Fruit fly (Drosophila melanogaster) whole organism, embryonic: ENCODE results near the gene CG31875.
A peak's percentile ranks its signal among the peaks of the same experiment; 100 is the strongest.

Source experiments
- Asciz ChIP-seq: fragments of 200-800 bp; sonication (Bioruptor generic); optimal IDR thresholded peaks from 2 replicates; lab custom pipeline; 2017; ENCODE audit warnings: missing biosample characterization, mild to moderate bottlenecking, missing genetic modification characterization, missing genetic modification reagents
- BtbVII ChIP-seq: fragments of 200-800 bp; sonication (Bioruptor generic); optimal IDR thresholded peaks from 3 replicates; lab custom pipeline; 2017; ENCODE audit warnings: missing biosample characterization, mild to moderate bottlenecking, missing genetic modification characterization
- CG11085 ChIP-seq: fragments of 200-800 bp; sonication (Bioruptor generic); IDR thresholded peaks from 2 replicates; pipeline ENCODE4 v1.3.6; 2022; ENCODE audit warnings: missing biosample characterization, missing genetic modification characterization
- CG12104 ChIP-seq: fragments of 200-800 bp; sonication (Bioruptor generic); optimal IDR thresholded peaks from 3 replicates; lab custom pipeline; 2016; ENCODE audit warnings: missing biosample characterization, missing genetic modification characterization
- CG14667 ChIP-seq: fragments of 200-800 bp; sonication (Bioruptor generic); IDR thresholded peaks from 2 replicates; pipeline ENCODE4 v1.3.6; 2022; ENCODE audit warnings: missing biosample characterization, missing genetic modification characterization
- CG1647 ChIP-seq: fragments of 200-800 bp; sonication (Bioruptor generic); optimal IDR thresholded peaks from 3 replicates; lab custom pipeline; 2016; ENCODE audit warnings: missing biosample characterization, missing genetic modification characterization
- CG17912 ChIP-seq: fragments of 200-800 bp; sonication (Bioruptor generic); optimal IDR thresholded peaks from 2 replicates; lab custom pipeline; 2018; ENCODE audit warnings: missing biosample characterization, mild to moderate bottlenecking, missing genetic modification characterization
- CG18262 ChIP-seq: fragments of 200-800 bp; optimal IDR thresholded peaks from 3 replicates; lab custom pipeline; 2019; ENCODE audit warnings: missing biosample characterization, mild to moderate bottlenecking, missing genetic modification characterization, moderate library complexity
- CG18764 ChIP-seq: fragments of 200-800 bp; sonication (Bioruptor generic); optimal IDR thresholded peaks from 3 replicates; lab custom pipeline; 2016; ENCODE audit warnings: missing biosample characterization, missing genetic modification characterization
- CG32767 ChIP-seq: fragments of 200-800 bp; sonication (Bioruptor generic); IDR thresholded peaks from 2 replicates; pipeline ENCODE4 v1.3.6; 2022; ENCODE audit warnings: missing biosample characterization, missing genetic modification characterization
- CG42726 ChIP-seq: fragments of 200-800 bp; sonication (Bioruptor generic); IDR thresholded peaks from 2 replicates; pipeline ENCODE4 v1.3.6; 2022; ENCODE audit warnings: missing biosample characterization, missing genetic modification characterization; ENCODE audit not compliant: partially characterized antibody
- CG4282 ChIP-seq: fragments of 200-800 bp; sonication (Bioruptor generic); optimal IDR thresholded peaks from 2 replicates; lab custom pipeline; 2016; ENCODE audit warnings: missing biosample characterization, missing genetic modification characterization
- CG4424 ChIP-seq: fragments of 200-800 bp; sonication (Bioruptor generic); optimal IDR thresholded peaks from 3 replicates; lab custom pipeline; 2016; ENCODE audit warnings: missing biosample characterization, missing genetic modification characterization
- CG6689 ChIP-seq: fragments of 200-800 bp; sonication (Bioruptor generic); IDR thresholded peaks from 2 replicates; pipeline ENCODE4 v1.3.6; 2022; ENCODE audit warnings: missing biosample characterization, missing genetic modification characterization
- CG6791 ChIP-seq: fragments of 200-800 bp; sonication (Bioruptor generic); IDR thresholded peaks from 3 replicates; pipeline ENCODE4 v1.3.6; 2022; ENCODE audit warnings: missing biosample characterization, missing genetic modification characterization; ENCODE audit not compliant: partially characterized antibody
- CG6813 ChIP-seq: fragments of 200-800 bp; sonication (Bioruptor generic); optimal IDR thresholded peaks from 2 replicates; lab custom pipeline; 2017; ENCODE audit warnings: missing biosample characterization, missing genetic modification characterization, mild to moderate bottlenecking, moderate library complexity, missing genetic modification reagents
- CG7271 ChIP-seq: fragments of 200-800 bp; sonication (Bioruptor generic); optimal IDR thresholded peaks from 2 replicates; lab custom pipeline; 2018; ENCODE audit warnings: missing biosample characterization, mild to moderate bottlenecking, missing genetic modification characterization, moderate library complexity
- CG7786 ChIP-seq: fragments of 200-800 bp; sonication (Bioruptor generic); optimal IDR thresholded peaks from 2 replicates; lab custom pipeline; 2016; ENCODE audit warnings: missing biosample characterization, missing genetic modification characterization
- CG8290 ChIP-seq, 3 experiments: fragments of 200-800 bp; sonication (Bioruptor generic); optimal IDR thresholded peaks; 2 replicates each; lab custom pipeline; 2016 to 2019; ENCODE audit warnings: missing biosample characterization in 3 of 3, missing genetic modification characterization in 3 of 3, mild to moderate bottlenecking in 2 of 3, moderate library complexity in 1 of 3
- CG9437 ChIP-seq: fragments of 200-800 bp; sonication (Bioruptor generic); optimal IDR thresholded peaks from 2 replicates; lab custom pipeline; 2018; ENCODE audit warnings: missing biosample characterization, mild to moderate bottlenecking, missing genetic modification characterization
- E2f1 ChIP-seq: fragments of 200-800 bp; sonication (Bioruptor generic); IDR thresholded peaks from 2 replicates; pipeline ENCODE4 v1.3.6; 2022; ENCODE audit warnings: missing biosample characterization, missing genetic modification characterization
- Hand ChIP-seq: fragments of 200-800 bp; sonication (Bioruptor generic); optimal IDR thresholded peaks from 2 replicates; lab custom pipeline; 2017; ENCODE audit warnings: mild to moderate bottlenecking, missing biosample characterization, missing genetic modification reagents, missing genetic modification characterization
- Mad ChIP-seq: fragments of 200-800 bp; sonication (Bioruptor generic); optimal IDR thresholded peaks from 2 replicates; lab custom pipeline; 2016; ENCODE audit warnings: missing biosample characterization, missing genetic modification characterization
- Med ChIP-seq: fragments of 200-800 bp; sonication (Bioruptor generic); peaks from one replicate; lab custom pipeline; 2016; ENCODE audit warnings: missing biosample characterization, missing genetic modification characterization, mild to moderate bottlenecking, inconsistent platforms, moderate library complexity
- NK7.1 ChIP-seq: fragments of 200-800 bp; sonication (Bioruptor generic); optimal IDR thresholded peaks from 3 replicates; lab custom pipeline; 2016; ENCODE audit warnings: missing biosample characterization, missing genetic modification characterization
- Neu2 ChIP-seq: fragments of 200-800 bp; sonication (Bioruptor generic); optimal IDR thresholded peaks from 3 replicates; lab custom pipeline; 2016; ENCODE audit warnings: missing biosample characterization, missing genetic modification characterization, borderline replicate concordance
- Ptx1 ChIP-seq: fragments of 200-800 bp; sonication (Bioruptor generic); IDR thresholded peaks from 2 replicates; pipeline ENCODE4 v1.3.6; 2022; ENCODE audit warnings: missing biosample characterization, missing genetic modification characterization
- cas ChIP-seq: fragments of 200-800 bp; sonication (Bioruptor generic); IDR thresholded peaks from 2 replicates; pipeline ENCODE4 v1.3.6; 2022; ENCODE audit warnings: missing biosample characterization, missing genetic modification characterization
- dm ChIP-seq: fragments of 200-800 bp; sonication (Bioruptor generic); optimal IDR thresholded peaks from 3 replicates; lab custom pipeline; 2016; ENCODE audit warnings: missing biosample characterization, missing genetic modification characterization
- dysf ChIP-seq: fragments of 200-800 bp; sonication (Bioruptor generic); IDR thresholded peaks from 3 replicates; pipeline ENCODE4 v1.3.6; 2022; ENCODE audit warnings: missing biosample characterization, missing genetic modification characterization
- ewg ChIP-seq: fragments of 200-800 bp; sonication (Bioruptor generic); optimal IDR thresholded peaks from 3 replicates; lab custom pipeline; 2017; ENCODE audit warnings: mild to moderate bottlenecking, missing biosample characterization, missing genetic modification reagents, missing genetic modification characterization
- fd102C ChIP-seq: fragments of 200-800 bp; sonication (Bioruptor generic); optimal IDR thresholded peaks from 2 replicates; lab custom pipeline; 2018; ENCODE audit warnings: missing biosample characterization, mild to moderate bottlenecking, missing genetic modification characterization, moderate library complexity
- fd3F ChIP-seq: fragments of 200-800 bp; sonication (Bioruptor generic); optimal IDR thresholded peaks from 2 replicates; lab custom pipeline; 2018; ENCODE audit warnings: missing biosample characterization, mild to moderate bottlenecking, missing genetic modification characterization, moderate library complexity
- ham ChIP-seq: fragments of 200-800 bp; sonication (Bioruptor generic); IDR thresholded peaks from 2 replicates; pipeline ENCODE4 v1.3.6; 2022; ENCODE audit warnings: missing biosample characterization, missing genetic modification characterization
- ken ChIP-seq: fragments of 200-800 bp; sonication (Bioruptor generic); IDR thresholded peaks from 3 replicates; pipeline ENCODE4 v1.3.6; 2022; ENCODE audit warnings: missing biosample characterization, missing genetic modification characterization
- lab ChIP-seq: fragments of 200-800 bp; sonication (Bioruptor generic); optimal IDR thresholded peaks from 3 replicates; lab custom pipeline; 2017; ENCODE audit warnings: missing biosample characterization, missing genetic modification characterization, mild to moderate bottlenecking, moderate library complexity, missing genetic modification reagents
- nmo ChIP-seq: fragments of 200-800 bp; sonication (Bioruptor generic); optimal IDR thresholded peaks from 2 replicates; lab custom pipeline; 2018; ENCODE audit warnings: missing biosample characterization, mild to moderate bottlenecking, missing genetic modification characterization, moderate library complexity
- otp ChIP-seq: fragments of 200-800 bp; sonication (Bioruptor generic); IDR thresholded peaks from 3 replicates; pipeline ENCODE4, ENCODE4 v1.3.6; 2022; ENCODE audit warnings: missing biosample characterization, missing genetic modification characterization
- p53 ChIP-seq: fragments of 200-800 bp; sonication (Bioruptor generic); optimal IDR thresholded peaks from 2 replicates; lab custom pipeline; 2016; ENCODE audit warnings: missing biosample characterization, missing genetic modification characterization
- pho ChIP-seq: fragments of 200-800 bp; sonication (Bioruptor generic); optimal IDR thresholded peaks from 2 replicates; lab custom pipeline; 2016; ENCODE audit warnings: missing biosample characterization, missing genetic modification characterization
- repo ChIP-seq: fragments of 200-800 bp; sonication (Bioruptor generic); optimal IDR thresholded peaks from 2 replicates; lab custom pipeline; 2016; ENCODE audit warnings: missing biosample characterization, missing genetic modification characterization
- ro ChIP-seq: fragments of 200-800 bp; sonication (Bioruptor generic); IDR thresholded peaks from 2 replicates; pipeline ENCODE4 v1.3.6; 2022; ENCODE audit warnings: missing biosample characterization, missing genetic modification characterization
- salm ChIP-seq: fragments of 200-800 bp; sonication (Bioruptor generic); optimal IDR thresholded peaks from 2 replicates; lab custom pipeline; 2018; ENCODE audit warnings: missing biosample characterization, mild to moderate bottlenecking, missing genetic modification characterization
- scrt ChIP-seq: fragments of 200-800 bp; sonication (Bioruptor generic); optimal IDR thresholded peaks from 2 replicates; lab custom pipeline; 2018; ENCODE audit warnings: missing biosample characterization, mild to moderate bottlenecking, missing genetic modification characterization, moderate library complexity
- seq ChIP-seq: fragments of 200-800 bp; sonication (Bioruptor generic); IDR thresholded peaks from 2 replicates; pipeline ENCODE4 v1.3.6; 2022; ENCODE audit warnings: missing biosample characterization, missing genetic modification characterization
- sob ChIP-seq: fragments of 200-800 bp; sonication (Bioruptor generic); IDR thresholded peaks from 2 replicates; pipeline ENCODE4 v1.3.6; 2022; ENCODE audit warnings: missing biosample characterization, missing genetic modification characterization
- stwl ChIP-seq: fragments of 200-800 bp; sonication (Bioruptor generic); optimal IDR thresholded peaks from 3 replicates; lab custom pipeline; 2018; ENCODE audit warnings: missing biosample characterization, mild to moderate bottlenecking, missing genetic modification characterization, moderate library complexity
- vnd ChIP-seq: fragments of 200-800 bp; sonication (Bioruptor generic); IDR thresholded peaks from 3 replicates; pipeline ENCODE4 v1.3.6; 2022; ENCODE audit warnings: missing biosample characterization, missing genetic modification characterization; ENCODE audit not compliant: partially characterized antibody

Gene CG31875

dm6 chr2L:10009800-10010658 is 7.5 kb upstream of the CG31875 start (continued):
- TF ChIP-seq CG1647 (GFP tag; lab: Kevin White, UChicago) (peak; percentile 97), Hand (GFP tag; lab: Kevin White, UChicago) (peak; percentile 92), CG8290 (GFP tag; optimal IDR thresholded peaks at IDR 0.05; lab: Kevin White, UChicago) (peak; percentile 91), CG8290 (tag; optimal IDR thresholded peaks at IDR 0.05; lab: Kevin White, UChicago) (peak in 1 of 2 experiments; percentile 100), otp (GFP tag; lab: Robert Waterston, UW) (peak; percentile 98), E2f1 (GFP tag; lab: Robert Waterston, UW) (peak; percentile 97), ewg (peak; percentile 91), Med (GFP tag; lab: Kevin White, UChicago) (peak; percentile 100), CG7786 (GFP tag; lab: Kevin White, UChicago) (peak; percentile 99), CG42726 (GFP tag; lab: Robert Waterston, UW) (no peak), CG18262 (peak; percentile 94), sob (GFP tag; lab: Robert Waterston, UW) (peak; percentile 98), fd3F (peak; percentile 96), Asciz (peak; percentile 91), dm (GFP tag; lab: Kevin White, UChicago) (peak; percentile 97), CG12104 (GFP tag; lab: Kevin White, UChicago) (peak; percentile 94), Mad (peak; percentile 95), CG14667 (peak; percentile 95), dysf (peak; percentile 98), CG4424 (GFP tag; lab: Kevin White, UChicago) (peak; percentile 95), Ptx1 (GFP tag; lab: Robert Waterston, UW) (peak; percentile 97), CG18764 (GFP tag; lab: Kevin White, UChicago) (peak; percentile 95), BtbVII (peak; percentile 95), CG6791 (no peak), lab (GFP tag; lab: Kevin White, UChicago) (peak; percentile 98), ken (GFP tag; lab: Robert Waterston, UW) (peak; percentile 98), p53 (GFP tag; lab: Kevin White, UChicago) (peak; percentile 96), NK7.1 (GFP tag; lab: Kevin White, UChicago) (peak; percentile 95), repo (GFP tag; lab: Kevin White, UChicago) (peak; percentile 97), Neu2 (GFP tag; lab: Kevin White, UChicago) (peak; percentile 80), CG7271 (peak; percentile 72), salm (tag; lab: Kevin White, UChicago) (peak; percentile 89), CG11085 (GFP tag; lab: Robert Waterston, UW) (peak; percentile 95), CG6689 (GFP tag; lab: Robert Waterston, UW) (peak; percentile 94), stwl (tag; lab: Kevin White, UChicago) (peak; percentile 34), CG9437 (GFP tag; lab: Kevin White, UChicago) (peak; percentile 75), CG4282 (GFP tag; lab: Kevin White, UChicago) (peak; percentile 94), pho (GFP tag; lab: Kevin White, UChicago) (peak; percentile 98), fd102C (GFP tag; lab: Kevin White, UChicago) (peak; percentile 1), CG32767 (GFP tag; lab: Robert Waterston, UW) (peak; percentile 94), cas (GFP tag; lab: Robert Waterston, UW) (peak; percentile 97), ro (peak; percentile 91), ham (GFP tag; lab: Robert Waterston, UW) (peak; percentile 90), scrt (GFP tag; lab: Kevin White, UChicago) (peak; percentile 91), CG6813 (peak; percentile 97), seq (GFP tag; lab: Robert Waterston, UW) (peak; percentile 94), vnd (GFP tag; lab: Robert Waterston, UW) (no peak), nmo (peak; percentile 95), CG17912 (GFP tag; lab: Kevin White, UChicago) (peak; percentile 95)
